Fruit fly (Drosophila melanogaster) whole organism, embryonic: Measurements from ENCODE around the gene dpy.

Source experiments
- Atf3 ChIP-seq: fragments of 200-800 bp; sonication (Bioruptor generic); optimal IDR thresholded peaks from 3 replicates; lab custom pipeline; 2016; ENCODE audit warnings: missing biosample characterization, missing genetic modification characterization
- CG11398 ChIP-seq: fragments of 200-800 bp; sonication (Bioruptor generic); optimal IDR thresholded peaks from 2 replicates; lab custom pipeline; 2016; ENCODE audit warnings: missing biosample characterization, missing genetic modification characterization
- CG15479 ChIP-seq: fragments of 200-800 bp; sonication (Bioruptor generic); optimal IDR thresholded peaks from 3 replicates; lab custom pipeline; 2019; ENCODE audit warnings: missing biosample characterization, mild to moderate bottlenecking, missing genetic modification characterization, moderate library complexity
- CG15696 ChIP-seq: fragments of 200-800 bp; sonication (Bioruptor generic); optimal IDR thresholded peaks from 2 replicates; lab custom pipeline; 2019; ENCODE audit warnings: missing biosample characterization, mild to moderate bottlenecking, missing genetic modification characterization, moderate library complexity
- CG17385 ChIP-seq: fragments of 200-800 bp; sonication (Bioruptor generic); optimal IDR thresholded peaks from 3 replicates; lab custom pipeline; 2018; ENCODE audit warnings: missing biosample characterization, mild to moderate bottlenecking, missing genetic modification characterization
- CG17829 ChIP-seq: fragments of 200-800 bp; optimal IDR thresholded peaks from 2 replicates; lab custom pipeline; 2019; ENCODE audit warnings: missing biosample characterization, mild to moderate bottlenecking, missing genetic modification characterization, moderate library complexity
- CG18764 ChIP-seq: fragments of 200-800 bp; sonication (Bioruptor generic); optimal IDR thresholded peaks from 3 replicates; lab custom pipeline; 2016; ENCODE audit warnings: missing biosample characterization, missing genetic modification characterization
- CG2199 ChIP-seq: fragments of 200-800 bp; sonication (Bioruptor generic); IDR thresholded peaks from 3 replicates; pipeline ENCODE4 v1.3.6; 2022; ENCODE audit warnings: missing biosample characterization, missing genetic modification characterization
- CG31224 ChIP-seq: fragments of 200-800 bp; sonication (Bioruptor generic); IDR thresholded peaks from 2 replicates; pipeline ENCODE4 v1.3.6; 2022; ENCODE audit warnings: missing biosample characterization, missing genetic modification characterization
- CG31365 ChIP-seq: fragments of 200-800 bp; sonication (Bioruptor generic); optimal IDR thresholded peaks from 2 replicates; lab custom pipeline; 2018; ENCODE audit warnings: missing biosample characterization, mild to moderate bottlenecking, missing genetic modification characterization
- CG31388 ChIP-seq: fragments of 200-800 bp; sonication (Bioruptor generic); optimal IDR thresholded peaks from 2 replicates; lab custom pipeline; 2016; ENCODE audit warnings: missing biosample characterization, missing genetic modification characterization
- CG33557 ChIP-seq: fragments of 200-800 bp; sonication (Bioruptor generic); optimal IDR thresholded peaks from 2 replicates; lab custom pipeline; 2019; ENCODE audit warnings: missing biosample characterization, mild to moderate bottlenecking, missing genetic modification characterization, moderate library complexity
- CG34422 ChIP-seq: fragments of 200-800 bp; sonication (Bioruptor generic); IDR thresholded peaks from 3 replicates; pipeline ENCODE4 v1.3.6; 2022; ENCODE audit warnings: missing biosample characterization, missing genetic modification characterization
- CG4820 ChIP-seq: fragments of 200-800 bp; sonication (Bioruptor generic); optimal IDR thresholded peaks from 3 replicates; lab custom pipeline; 2016; ENCODE audit warnings: missing biosample characterization, missing genetic modification characterization
- CG6765 ChIP-seq: fragments of 200-800 bp; sonication (Bioruptor generic); optimal IDR thresholded peaks from 3 replicates; lab custom pipeline; 2017; ENCODE audit warnings: missing biosample characterization, mild to moderate bottlenecking, missing genetic modification characterization
- CG8478 ChIP-seq: fragments of >200 bp; optimal IDR thresholded peaks from 2 replicates; lab custom pipeline; 2018
- CG8924 ChIP-seq: fragments of 200-800 bp; optimal IDR thresholded peaks from 3 replicates; lab custom pipeline; 2019; ENCODE audit warnings: missing biosample characterization, mild to moderate bottlenecking, missing genetic modification characterization, moderate library complexity
- CG9215 ChIP-seq: fragments of 200-800 bp; sonication (Bioruptor generic); IDR thresholded peaks from 2 replicates; pipeline ENCODE4 v1.3.6; 2022; ENCODE audit warnings: missing biosample characterization, missing genetic modification characterization
- CG9797 ChIP-seq: fragments of 200-800 bp; sonication (Bioruptor generic); optimal IDR thresholded peaks from 3 replicates; lab custom pipeline; 2018; ENCODE audit warnings: missing biosample characterization, mild to moderate bottlenecking, missing genetic modification characterization
- CoRest ChIP-seq: fragments of 200-800 bp; sonication (Bioruptor generic); optimal IDR thresholded peaks from 3 replicates; lab custom pipeline; 2018; ENCODE audit warnings: missing biosample characterization, mild to moderate bottlenecking, missing genetic modification characterization, moderate library complexity
- Dek ChIP-seq: fragments of 200-800 bp; sonication (Bioruptor generic); optimal IDR thresholded peaks from 3 replicates; lab custom pipeline; 2019; ENCODE audit warnings: missing biosample characterization, mild to moderate bottlenecking, missing genetic modification characterization, moderate library complexity
- Dp ChIP-seq: fragments of 200-800 bp; sonication (Bioruptor generic); optimal IDR thresholded peaks from 2 replicates; lab custom pipeline; 2018; ENCODE audit warnings: missing biosample characterization, mild to moderate bottlenecking, missing genetic modification characterization, moderate library complexity
- Elba2 ChIP-seq: fragments of 200-800 bp; sonication (Bioruptor generic); optimal IDR thresholded peaks from 3 replicates; lab custom pipeline; 2016; ENCODE audit warnings: missing biosample characterization, missing genetic modification characterization
- GATAe ChIP-seq: fragments of 200-800 bp; sonication (Bioruptor generic); conservative IDR thresholded peaks from 2 replicates; pipeline ENCODE4 v1.3.6; 2022; ENCODE audit warnings: missing biosample characterization, missing genetic modification characterization
- Hmr ChIP-seq: fragments of 200-800 bp; sonication (Bioruptor generic); optimal IDR thresholded peaks from 3 replicates; lab custom pipeline; 2017; ENCODE audit warnings: mild to moderate bottlenecking, missing biosample characterization, missing genetic modification reagents, missing genetic modification characterization
- Hmx ChIP-seq: fragments of 200-800 bp; sonication (Bioruptor generic); optimal IDR thresholded peaks from 2 replicates; lab custom pipeline; 2016; ENCODE audit warnings: missing biosample characterization, missing genetic modification characterization
- MBD-R2 ChIP-seq: fragments of 200-800 bp; sonication (Bioruptor generic); IDR thresholded peaks from 2 replicates; pipeline ENCODE4 v1.3.6; 2022; ENCODE audit warnings: missing biosample characterization, missing genetic modification characterization
- MTF-1 ChIP-seq: fragments of 200-800 bp; sonication (Bioruptor generic); optimal IDR thresholded peaks from 2 replicates; lab custom pipeline; 2018; ENCODE audit warnings: missing biosample characterization, mild to moderate bottlenecking, missing genetic modification characterization, borderline replicate concordance
- Mad ChIP-seq: fragments of 200-800 bp; sonication (Bioruptor generic); optimal IDR thresholded peaks from 2 replicates; lab custom pipeline; 2016; ENCODE audit warnings: missing biosample characterization, missing genetic modification characterization
- Rx ChIP-seq: fragments of 200-800 bp; sonication (Bioruptor generic); IDR thresholded peaks from 2 replicates; pipeline ENCODE4 v1.3.6; 2022; ENCODE audit warnings: missing biosample characterization, missing genetic modification characterization
- Side ChIP-seq: fragments of 200-800 bp; sonication (Bioruptor generic); optimal IDR thresholded peaks from 2 replicates; lab custom pipeline; 2016; ENCODE audit warnings: missing biosample characterization, missing genetic modification characterization
- Sin3A ChIP-seq: fragments of >200 bp; optimal IDR thresholded peaks from 2 replicates; lab custom pipeline; 2018
- Sox102F ChIP-seq: fragments of 200-800 bp; sonication (Bioruptor generic); optimal IDR thresholded peaks from 2 replicates; lab custom pipeline; 2018; ENCODE audit warnings: missing biosample characterization, mild to moderate bottlenecking, missing genetic modification characterization, moderate library complexity
- Sry-δ ChIP-seq: fragments of 200-800 bp; sonication (Bioruptor generic); optimal IDR thresholded peaks from 2 replicates; lab custom pipeline; 2016; ENCODE audit warnings: missing biosample characterization, missing genetic modification characterization
- ab ChIP-seq: fragments of 200-800 bp; sonication (Bioruptor generic); optimal IDR thresholded peaks from 2 replicates; lab custom pipeline; 2016; ENCODE audit warnings: missing biosample characterization, missing genetic modification characterization
- abd-A ChIP-seq: fragments of 200-800 bp; sonication (Bioruptor generic); optimal IDR thresholded peaks from 3 replicates; lab custom pipeline; 2019; ENCODE audit warnings: missing biosample characterization, mild to moderate bottlenecking, missing genetic modification characterization, moderate library complexity
- bowl ChIP-seq: fragments of 200-800 bp; sonication (Bioruptor generic); IDR thresholded peaks from 2 replicates; pipeline ENCODE4 v1.3.6; 2022; ENCODE audit warnings: missing biosample characterization, missing genetic modification characterization
- chif ChIP-seq, 2 experiments: fragments of 200-800 bp; sonication (Bioruptor generic); optimal IDR thresholded peaks; 3 replicates each; lab custom pipeline; 2016; ENCODE audit warnings: missing biosample characterization in 2 of 2, missing genetic modification characterization in 2 of 2
- croc ChIP-seq: fragments of 200-800 bp; sonication (Bioruptor generic); conservative IDR thresholded peaks from 3 replicates; pipeline ENCODE4 v1.3.6; 2022; ENCODE audit warnings: missing biosample characterization, missing genetic modification characterization
- dmrt11E ChIP-seq: fragments of 200-800 bp; sonication (Bioruptor generic); optimal IDR thresholded peaks from 3 replicates; lab custom pipeline; 2018; ENCODE audit warnings: missing biosample characterization, mild to moderate bottlenecking, missing genetic modification characterization, moderate library complexity
- ewg ChIP-seq: fragments of 200-800 bp; sonication (Bioruptor generic); optimal IDR thresholded peaks from 3 replicates; lab custom pipeline; 2017; ENCODE audit warnings: mild to moderate bottlenecking, missing biosample characterization, missing genetic modification reagents, missing genetic modification characterization
- fd102C ChIP-seq: fragments of 200-800 bp; sonication (Bioruptor generic); optimal IDR thresholded peaks from 2 replicates; lab custom pipeline; 2018; ENCODE audit warnings: missing biosample characterization, mild to moderate bottlenecking, missing genetic modification characterization, moderate library complexity
- gcm2 ChIP-seq: fragments of 200-800 bp; sonication (Bioruptor generic); optimal IDR thresholded peaks from 2 replicates; lab custom pipeline; 2016; ENCODE audit warnings: missing biosample characterization, missing genetic modification characterization
- ind ChIP-seq: fragments of 200-800 bp; sonication (Bioruptor generic); optimal IDR thresholded peaks from 3 replicates; lab custom pipeline; 2016; ENCODE audit warnings: missing biosample characterization, missing genetic modification characterization
- kah ChIP-seq: fragments of 200-800 bp; sonication (Bioruptor generic); optimal IDR thresholded peaks from 2 replicates; lab custom pipeline; 2018; ENCODE audit warnings: missing biosample characterization, mild to moderate bottlenecking, missing genetic modification characterization
- kay ChIP-seq: fragments of 200-800 bp; sonication (Bioruptor generic); optimal IDR thresholded peaks from 2 replicates; lab custom pipeline; 2016; ENCODE audit warnings: missing biosample characterization, missing genetic modification characterization
- knrl ChIP-seq: fragments of 200-800 bp; sonication (Bioruptor generic); IDR thresholded peaks from 3 replicates; pipeline ENCODE4 v1.3.6; 2022; ENCODE audit warnings: missing biosample characterization, missing genetic modification characterization; ENCODE audit not compliant: partially characterized antibody
- mam ChIP-seq: fragments of 200-800 bp; sonication (Bioruptor generic); optimal IDR thresholded peaks from 3 replicates; lab custom pipeline; 2016; ENCODE audit warnings: missing biosample characterization, missing genetic modification characterization
- p53 ChIP-seq: fragments of 200-800 bp; sonication (Bioruptor generic); optimal IDR thresholded peaks from 2 replicates; lab custom pipeline; 2016; ENCODE audit warnings: missing biosample characterization, missing genetic modification characterization
- shn ChIP-seq: fragments of 200-800 bp; sonication (Bioruptor generic); optimal IDR thresholded peaks from 3 replicates; lab custom pipeline; 2016; ENCODE audit warnings: missing biosample characterization, missing genetic modification characterization
- stc ChIP-seq: fragments of 200-800 bp; sonication (Bioruptor generic); IDR thresholded peaks from 2 replicates; pipeline ENCODE4 v1.3.6; 2022; ENCODE audit warnings: missing biosample characterization, missing genetic modification characterization
- yki ChIP-seq: fragments of >200 bp; optimal IDR thresholded peaks from 3 replicates; lab custom pipeline; 2018

Gene dpy

dm6 chr2L:4583306-4583705 is 30.8 kb downstream of the dpy start (continued):
- TF ChIP-seq CG17829 (tag; lab: Kevin White, UChicago) (peak; percentile 75), knrl (GFP tag; lab: Robert Waterston, UW) (no peak), bowl (peak; percentile 56; the same call in 1 of the 2 replicates), ab (GFP tag; lab: Kevin White, UChicago) (no peak), Atf3 (GFP tag; lab: Kevin White, UChicago) (peak; percentile 57), CG4820 (GFP tag; lab: Kevin White, UChicago) (peak; percentile 76), gcm2 (GFP tag; lab: Kevin White, UChicago) (peak; percentile 23), CG33557 (GFP tag; lab: Kevin White, UChicago) (no peak), dmrt11E (tag; lab: Kevin White, UChicago) (peak; percentile 74), mam (GFP tag; lab: Kevin White, UChicago) (peak; percentile 27), stc (GFP tag; lab: Robert Waterston, UW) (peak; percentile 59; the same call in 1 of the 2 replicates), croc (peak; percentile 52), CG31388 (no peak), Hmr (GFP tag; lab: Kevin White, UChicago) (peak; percentile 45), CG8478 (lab: Kevin White, UChicago) (no peak), CG18764 (GFP tag; lab: Kevin White, UChicago) (peak; percentile 51), CG15479 (GFP tag; lab: Kevin White, UChicago) (no peak), kay (GFP tag; lab: Kevin White, UChicago) (peak; percentile 8), CG31365 (tag; lab: Kevin White, UChicago) (peak; percentile 10), p53 (GFP tag; lab: Kevin White, UChicago) (no peak), CG34422 (GFP tag; lab: Robert Waterston, UW) (peak; percentile 59; the same call in 2 of the 3 replicates), Elba2 (GFP tag; lab: Kevin White, UChicago) (no peak), Dp (GFP tag; lab: Kevin White, UChicago) (no peak), Dek (tag; lab: Kevin White, UChicago) (no peak), CG2199 (0 out of 3 replicates have a peak, but pooled peaks have one; percentile 78), Hmx (GFP tag; lab: Kevin White, UChicago) (no peak), ewg (GFP tag; lab: Kevin White, UChicago) (peak; percentile 51), Side (GFP tag; lab: Kevin White, UChicago) (peak; percentile 56), yki (lab: Kevin White, UChicago) (no peak), kah (GFP tag; lab: Kevin White, UChicago) (peak; percentile 25), MTF-1 (GFP tag; lab: Kevin White, UChicago) (no peak), CG11398 (GFP tag; lab: Kevin White, UChicago) (peak; percentile 9), abd-A (tag; lab: Kevin White, UChicago) (no peak), Sox102F (GFP tag; lab: Kevin White, UChicago) (peak; percentile 87), chif (GFP tag; optimal IDR thresholded peaks at IDR 0.05; lab: Kevin White, UChicago) (peak; percentile 55 to 82), CG15696 (tag; lab: Kevin White, UChicago) (peak; percentile 60), CG31224 (GFP tag; lab: Robert Waterston, UW) (no peak), Sry-δ (GFP tag; lab: Kevin White, UChicago) (no peak), shn (GFP tag; lab: Kevin White, UChicago) (peak; percentile 33), Rx (GFP tag; lab: Robert Waterston, UW) (peak; percentile 55; the same call in 1 of the 2 replicates), CoRest (peak; percentile 72), Mad (peak; percentile 34), MBD-R2 (peak; percentile 27; the same call in 1 of the 2 replicates), CG8924 (tag; lab: Kevin White, UChicago) (peak; percentile 69), GATAe (GFP tag; lab: Robert Waterston, UW) (no peak), CG9797 (GFP tag; lab: Kevin White, UChicago) (no peak), CG17385 (GFP tag; lab: Kevin White, UChicago) (peak; percentile 60), ind (GFP tag; lab: Kevin White, UChicago) (peak; percentile 67), CG6765 (GFP tag; lab: Kevin White, UChicago) (no peak), fd102C (no peak), CG9215 (GFP tag; lab: Robert Waterston, UW) (peak; percentile 37), Sin3A (no peak)
